Fruit fly (Drosophila melanogaster) whole organism, embryonic: ENCODE measurements around the gene Tmtc4.

ENCODE experiments used
- Bgb ChIP-seq: fragments of 200-800 bp; sonication (Bioruptor generic); IDR thresholded peaks from 2 replicates; pipeline ENCODE4 v1.3.6; 2022; ENCODE audit warnings: missing biosample characterization, missing genetic modification characterization; ENCODE audit not compliant: partially characterized antibody
- C15 ChIP-seq: fragments of 200-800 bp; sonication (Bioruptor generic); IDR thresholded peaks from 3 replicates; pipeline ENCODE4 v1.3.6; 2022; ENCODE audit warnings: missing biosample characterization, missing genetic modification characterization
- CG10209 ChIP-seq: fragments of 200-800 bp; sonication (Bioruptor generic); optimal IDR thresholded peaks from 3 replicates; lab custom pipeline; 2017; ENCODE audit warnings: missing biosample characterization, mild to moderate bottlenecking, missing genetic modification characterization, missing genetic modification reagents
- CG10959 ChIP-seq: fragments of 200-800 bp; sonication (Bioruptor generic); IDR thresholded peaks from 2 replicates; pipeline ENCODE4 v1.3.6; 2022; ENCODE audit warnings: missing biosample characterization, missing genetic modification characterization
- CG11247 ChIP-seq: fragments of 200-800 bp; sonication (Bioruptor generic); IDR thresholded peaks from 2 replicates; pipeline ENCODE4 v1.3.6; 2022; ENCODE audit warnings: missing biosample characterization, missing genetic modification characterization
- CG11560 ChIP-seq: fragments of 200-800 bp; sonication (Bioruptor generic); IDR thresholded peaks from 3 replicates; pipeline ENCODE4 v1.3.6; 2022; ENCODE audit warnings: missing biosample characterization, missing genetic modification characterization
- CG12391 ChIP-seq: fragments of 200-800 bp; sonication (Bioruptor generic); optimal IDR thresholded peaks from 3 replicates; lab custom pipeline; 2018; ENCODE audit warnings: missing biosample characterization, mild to moderate bottlenecking, missing genetic modification characterization, moderate library complexity
- CG13424 ChIP-seq: fragments of 200-800 bp; sonication (Bioruptor generic); optimal IDR thresholded peaks from 2 replicates; lab custom pipeline; 2019; ENCODE audit warnings: missing biosample characterization, mild to moderate bottlenecking, missing genetic modification characterization, moderate library complexity
- CG14860 ChIP-seq: fragments of 200-800 bp; sonication (Bioruptor generic); IDR thresholded peaks from 3 replicates; pipeline ENCODE4 v1.3.6; 2022; ENCODE audit warnings: missing biosample characterization, missing genetic modification characterization; ENCODE audit not compliant: partially characterized antibody
- CG14965 ChIP-seq: fragments of 200-800 bp; sonication (Bioruptor generic); optimal IDR thresholded peaks from 2 replicates; lab custom pipeline; 2016; ENCODE audit warnings: missing biosample characterization, missing genetic modification characterization, borderline replicate concordance
- CG16779 ChIP-seq: fragments of 200-800 bp; sonication (Bioruptor generic); IDR thresholded peaks from 2 replicates; pipeline ENCODE4 v1.3.6; 2022; ENCODE audit warnings: missing biosample characterization, missing genetic modification characterization
- CG17359 ChIP-seq: fragments of 200-800 bp; sonication (Bioruptor generic); optimal IDR thresholded peaks from 3 replicates; lab custom pipeline; 2018; ENCODE audit warnings: missing biosample characterization, mild to moderate bottlenecking, missing genetic modification characterization, moderate library complexity
- CG4282 ChIP-seq: fragments of 200-800 bp; sonication (Bioruptor generic); optimal IDR thresholded peaks from 2 replicates; lab custom pipeline; 2016; ENCODE audit warnings: missing biosample characterization, missing genetic modification characterization
- CG5953 ChIP-seq: fragments of 200-800 bp; sonication (Bioruptor generic); IDR thresholded peaks from 2 replicates; pipeline ENCODE4 v1.3.6; 2022; ENCODE audit warnings: missing biosample characterization, missing genetic modification characterization
- CG6791 ChIP-seq: fragments of 200-800 bp; sonication (Bioruptor generic); IDR thresholded peaks from 3 replicates; pipeline ENCODE4 v1.3.6; 2022; ENCODE audit warnings: missing biosample characterization, missing genetic modification characterization; ENCODE audit not compliant: partially characterized antibody
- CG7556 ChIP-seq: fragments of 200-800 bp; sonication (Bioruptor generic); optimal IDR thresholded peaks from 2 replicates; lab custom pipeline; 2017; ENCODE audit warnings: missing biosample characterization, mild to moderate bottlenecking, missing genetic modification characterization
- CG7786 ChIP-seq: fragments of 200-800 bp; sonication (Bioruptor generic); optimal IDR thresholded peaks from 2 replicates; lab custom pipeline; 2016; ENCODE audit warnings: missing biosample characterization, missing genetic modification characterization
- CG7963 ChIP-seq: fragments of 200-800 bp; sonication (Bioruptor generic); IDR thresholded peaks from 3 replicates; pipeline ENCODE4 v1.3.6; 2022; ENCODE audit warnings: missing biosample characterization, missing genetic modification characterization; ENCODE audit not compliant: partially characterized antibody
- CG8924 ChIP-seq: fragments of 200-800 bp; optimal IDR thresholded peaks from 3 replicates; lab custom pipeline; 2019; ENCODE audit warnings: missing biosample characterization, mild to moderate bottlenecking, missing genetic modification characterization, moderate library complexity
- CG8944 ChIP-seq: fragments of 200-800 bp; sonication (Bioruptor generic); optimal IDR thresholded peaks from 3 replicates; lab custom pipeline; 2016; ENCODE audit warnings: missing biosample characterization, missing genetic modification characterization
- CG9932 ChIP-seq: fragments of 200-800 bp; sonication (Bioruptor generic); IDR thresholded peaks from 2 replicates; pipeline ENCODE4 v1.3.6; 2022; ENCODE audit warnings: missing biosample characterization, missing genetic modification characterization
- Ets65A ChIP-seq: fragments of 200-800 bp; sonication (Bioruptor generic); peaks from one replicate; lab custom pipeline; 2016; ENCODE audit warnings: missing biosample characterization, missing genetic modification characterization
- H15 ChIP-seq: fragments of 200-800 bp; sonication (Bioruptor generic); IDR thresholded peaks from 3 replicates; pipeline ENCODE4 v1.3.6; 2022; ENCODE audit warnings: missing biosample characterization, missing genetic modification characterization
- Meics ChIP-seq: fragments of 200-800 bp; sonication (Bioruptor generic); optimal IDR thresholded peaks from 2 replicates; lab custom pipeline; 2017; ENCODE audit warnings: missing biosample characterization, mild to moderate bottlenecking, missing genetic modification characterization
- Myb ChIP-seq: fragments of 200-800 bp; sonication (Bioruptor generic); optimal IDR thresholded peaks from 2 replicates; lab custom pipeline; 2016; ENCODE audit warnings: missing biosample characterization, missing genetic modification characterization
- Sox102F ChIP-seq: fragments of 200-800 bp; sonication (Bioruptor generic); optimal IDR thresholded peaks from 2 replicates; lab custom pipeline; 2018; ENCODE audit warnings: missing biosample characterization, mild to moderate bottlenecking, missing genetic modification characterization, moderate library complexity
- ac ChIP-seq: fragments of 200-800 bp; sonication (Bioruptor generic); optimal IDR thresholded peaks from 3 replicates; lab custom pipeline; 2017; ENCODE audit warnings: missing biosample characterization, mild to moderate bottlenecking, missing genetic modification characterization
- bbx ChIP-seq: fragments of 200-800 bp; sonication (Bioruptor generic); IDR thresholded peaks from 2 replicates; pipeline ENCODE4 v1.3.6; 2022; ENCODE audit warnings: missing biosample characterization, missing genetic modification characterization; ENCODE audit not compliant: partially characterized antibody
- caup ChIP-seq: fragments of 200-800 bp; sonication (Bioruptor generic); optimal IDR thresholded peaks from 3 replicates; lab custom pipeline; 2017; ENCODE audit warnings: missing biosample characterization, mild to moderate bottlenecking, missing genetic modification characterization, moderate library complexity; ENCODE audit not compliant: severe bottlenecking
- cg ChIP-seq: fragments of 200-800 bp; sonication (Bioruptor generic); optimal IDR thresholded peaks from 3 replicates; lab custom pipeline; 2019; ENCODE audit warnings: missing biosample characterization, mild to moderate bottlenecking, missing genetic modification characterization, moderate library complexity
- crol ChIP-seq: fragments of 200-800 bp; sonication (Bioruptor generic); IDR thresholded peaks from 2 replicates; pipeline ENCODE4 v1.3.6; 2022; ENCODE audit warnings: missing biosample characterization, missing genetic modification characterization
- dm ChIP-seq: fragments of 200-800 bp; sonication (Bioruptor generic); optimal IDR thresholded peaks from 3 replicates; lab custom pipeline; 2016; ENCODE audit warnings: missing biosample characterization, missing genetic modification characterization
- dmrt11E ChIP-seq: fragments of 200-800 bp; sonication (Bioruptor generic); optimal IDR thresholded peaks from 3 replicates; lab custom pipeline; 2018; ENCODE audit warnings: missing biosample characterization, mild to moderate bottlenecking, missing genetic modification characterization, moderate library complexity
- dmrt99B ChIP-seq: fragments of 200-800 bp; sonication (Bioruptor generic); optimal IDR thresholded peaks from 2 replicates; lab custom pipeline; 2018; ENCODE audit warnings: missing biosample characterization, mild to moderate bottlenecking, missing genetic modification characterization, moderate library complexity
- ewg ChIP-seq: fragments of 200-800 bp; sonication (Bioruptor generic); optimal IDR thresholded peaks from 3 replicates; lab custom pipeline; 2017; ENCODE audit warnings: mild to moderate bottlenecking, missing biosample characterization, missing genetic modification reagents, missing genetic modification characterization
- fd96Cb ChIP-seq: fragments of 200-800 bp; sonication (Bioruptor generic); optimal IDR thresholded peaks from 2 replicates; lab custom pipeline; 2018; ENCODE audit warnings: missing biosample characterization, mild to moderate bottlenecking, missing genetic modification characterization, moderate library complexity
- h ChIP-seq: fragments of >200 bp; optimal IDR thresholded peaks from 2 replicates; lab custom pipeline; 2017
- ken ChIP-seq: fragments of 200-800 bp; sonication (Bioruptor generic); IDR thresholded peaks from 3 replicates; pipeline ENCODE4 v1.3.6; 2022; ENCODE audit warnings: missing biosample characterization, missing genetic modification characterization
- nmo ChIP-seq: fragments of 200-800 bp; sonication (Bioruptor generic); optimal IDR thresholded peaks from 2 replicates; lab custom pipeline; 2018; ENCODE audit warnings: missing biosample characterization, mild to moderate bottlenecking, missing genetic modification characterization, moderate library complexity
- onecut ChIP-seq: fragments of 200-800 bp; sonication (Bioruptor generic); IDR thresholded peaks from 2 replicates; pipeline ENCODE4 v1.3.6; 2022; ENCODE audit warnings: missing biosample characterization, missing genetic modification characterization
- phol ChIP-seq: fragments of 200-800 bp; sonication (Bioruptor generic); optimal IDR thresholded peaks from 3 replicates; lab custom pipeline; 2018; ENCODE audit warnings: missing biosample characterization, mild to moderate bottlenecking, missing genetic modification characterization, moderate library complexity
- pita ChIP-seq: fragments of 200-800 bp; sonication (Bioruptor generic); optimal IDR thresholded peaks from 2 replicates; lab custom pipeline; 2017; ENCODE audit warnings: missing biosample characterization, mild to moderate bottlenecking, missing genetic modification characterization
- prd ChIP-seq, 3 experiments: fragments of >200 bp in 2 of 3; fragments of 200-800 bp in 1 of 3; sonication (Bioruptor generic) in 1 of 3; optimal IDR thresholded peaks in 2 of 3; IDR thresholded peaks in 1 of 3; 2 replicates in 2 of 3; 3 replicates in 1 of 3; pipeline versions ENCODE4 v1.3.6 to Lab custom; 2017 to 2022; ENCODE audit warnings: missing biosample characterization in 1 of 3, missing genetic modification characterization in 1 of 3
- ro ChIP-seq: fragments of 200-800 bp; sonication (Bioruptor generic); IDR thresholded peaks from 2 replicates; pipeline ENCODE4 v1.3.6; 2022; ENCODE audit warnings: missing biosample characterization, missing genetic modification characterization
- seq ChIP-seq: fragments of 200-800 bp; sonication (Bioruptor generic); IDR thresholded peaks from 2 replicates; pipeline ENCODE4 v1.3.6; 2022; ENCODE audit warnings: missing biosample characterization, missing genetic modification characterization
- sqz ChIP-seq: fragments of 200-800 bp; sonication (Bioruptor generic); optimal IDR thresholded peaks from 3 replicates; lab custom pipeline; 2018; ENCODE audit warnings: missing biosample characterization, mild to moderate bottlenecking, missing genetic modification characterization
- sr ChIP-seq: fragments of 200-800 bp; sonication (Bioruptor generic); IDR thresholded peaks from 3 replicates; pipeline ENCODE4 v1.3.6; 2022; ENCODE audit warnings: missing biosample characterization, missing genetic modification characterization
- wdn ChIP-seq: fragments of 200-800 bp; sonication (Bioruptor generic); IDR thresholded peaks from 2 replicates; pipeline ENCODE4 v1.3.6; 2022; ENCODE audit warnings: missing biosample characterization, missing genetic modification characterization
- zen2 ChIP-seq: fragments of 200-800 bp; sonication (Bioruptor generic); IDR thresholded peaks from 3 replicates; pipeline ENCODE4 v1.3.6; 2022; ENCODE audit warnings: missing biosample characterization, missing genetic modification characterization; ENCODE audit not compliant: partially characterized antibody

The Tmtc4 gene

dm6 chr3R:15371833-15372232 is 20.8 kb downstream of the Tmtc4 start, which contains the start of the genes Ccm3 and CG6136 (continued):
- TF ChIP-seq Myb (GFP tag; lab: Kevin White, UChicago) (peak; percentile 64), CG13424 (tag; lab: Kevin White, UChicago) (peak; percentile 3), CG12391 (tag; lab: Kevin White, UChicago) (peak; percentile 16), phol (peak; percentile 25), ewg (GFP tag; lab: Kevin White, UChicago) (peak; percentile 48), ro (GFP tag; lab: Robert Waterston, UW) (no peak), C15 (GFP tag; lab: Robert Waterston, UW) (no peak), CG6791 (GFP tag; lab: Robert Waterston, UW) (peak; percentile 93), fd96Cb (no peak), Sox102F (GFP tag; lab: Kevin White, UChicago) (no peak), CG9932 (peak; percentile 81), Bgb (GFP tag; lab: Robert Waterston, UW) (peak; percentile 96), CG14860 (GFP tag; lab: Robert Waterston, UW) (peak; percentile 90), CG10209 (GFP tag; lab: Kevin White, UChicago) (no peak), dm (peak; percentile 2), CG4282 (GFP tag; lab: Kevin White, UChicago) (peak; percentile 46), H15 (GFP tag; lab: Robert Waterston, UW) (peak; percentile 40; the same call in 1 of the 3 replicates), nmo (GFP tag; lab: Kevin White, UChicago) (peak; percentile 43), wdn (GFP tag; lab: Robert Waterston, UW) (no peak; the same call in 1 of the 2 replicates), Ets65A (GFP tag; lab: Kevin White, UChicago) (peak; percentile 94)

dm6 chr3R:15374397-15374796 is 23.4 kb downstream of the Tmtc4 start, which contains the start of gene Rbp:
Rbp (plus strand) TSS chr3R:15374635.
- TF ChIP-seq h (lab: Kevin White, UChicago): no peak
- no peak for TF ChIP-seq CG7556 (GFP tag; lab: Kevin White, UChicago)
- no peak for TF ChIP-seq sqz
- TF ChIP-seq CG16779 (GFP tag; lab: Robert Waterston, UW): peak; percentile 62; the same call in 1 of the 2 replicates
- no peak for TF ChIP-seq bbx (GFP tag; lab: Robert Waterston, UW)
- TF ChIP-seq CG8944: no peak
- no peak for TF ChIP-seq ac
- no peak for TF ChIP-seq CG14965 (GFP tag; lab: Kevin White, UChicago)
- no peak for TF ChIP-seq CG11247
- TF ChIP-seq pita: no peak
- TF ChIP-seq CG12391 (tag; lab: Kevin White, UChicago): no peak
- TF ChIP-seq zen2 (GFP tag; lab: Robert Waterston, UW): 0 out of 3 replicates have a peak, but pooled peaks have one; percentile 41
- TF ChIP-seq CG17359: no peak
- no peak for TF ChIP-seq prd (optimal IDR thresholded peaks at IDR 0.05; lab: Kevin White, UChicago)
- TF ChIP-seq prd (GFP tag; IDR thresholded peaks at IDR 0.05; lab: Robert Waterston, UW): no peak
- TF ChIP-seq C15 (GFP tag; lab: Robert Waterston, UW): no peak
- TF ChIP-seq onecut (GFP tag; lab: Robert Waterston, UW): peak; percentile 98
- peak; percentile 28 for TF ChIP-seq cg (GFP tag; lab: Kevin White, UChicago)
- TF ChIP-seq CG7963 (GFP tag; lab: Robert Waterston, UW): no peak
- TF ChIP-seq CG5953 (GFP tag; lab: Robert Waterston, UW): no peak
- no peak for TF ChIP-seq Meics
- no peak for TF ChIP-seq CG10959 (GFP tag; lab: Robert Waterston, UW)
- no peak for TF ChIP-seq CG9932
- TF ChIP-seq sr (GFP tag; lab: Robert Waterston, UW): no peak
- TF ChIP-seq CG7786 (GFP tag; lab: Kevin White, UChicago): no peak
- TF ChIP-seq caup (GFP tag; lab: Kevin White, UChicago): no peak
- no peak for TF ChIP-seq crol
- TF ChIP-seq CG11560 (tag; lab: Robert Waterston, UW): no peak
- TF ChIP-seq dmrt99B (tag; lab: Kevin White, UChicago): no peak
- no peak for TF ChIP-seq CG8924
- peak; percentile 59 for TF ChIP-seq seq (GFP tag; lab: Robert Waterston, UW)
- TF ChIP-seq dmrt11E (tag; lab: Kevin White, UChicago): no peak
- no peak for TF ChIP-seq ken (GFP tag; lab: Robert Waterston, UW)
